Worm (Caenorhabditis elegans) whole organism, L2 larva: ENCODE measurements around the gene kbp-1.

ENCODE experiments used
- nhr-6 ChIP-seq: fragments of 150-350 bp; optimal IDR thresholded peaks from 2 replicates; lab custom pipeline; 2014; ENCODE audit warnings: missing biosample characterization, missing genetic modification characterization
- unc-39 ChIP-seq: fragments of 150-350 bp; optimal IDR thresholded peaks from 2 replicates; lab custom pipeline; 2014; ENCODE audit warnings: missing biosample characterization, missing genetic modification characterization

DNA sequence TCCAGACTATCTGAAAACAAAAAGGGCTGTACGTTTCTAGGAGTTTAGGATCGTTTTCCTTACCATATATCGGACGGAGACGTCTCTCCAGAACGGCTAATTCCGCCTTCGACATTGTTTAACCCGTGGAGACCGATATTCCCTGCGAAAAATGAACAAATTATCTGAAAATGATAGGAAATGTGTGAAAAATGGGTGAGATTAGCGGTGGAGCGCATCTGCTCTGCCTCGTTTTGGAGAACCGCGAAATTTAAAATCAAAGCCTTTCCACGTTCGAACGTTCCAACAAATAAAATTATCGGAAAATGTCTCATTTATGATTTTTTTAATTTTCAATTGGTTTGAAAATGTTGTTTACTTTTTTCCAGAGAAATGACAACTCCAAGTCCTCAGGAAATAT lies at the start of gene kbp-1, which contains the start of gene cra-1:
- TF ChIP-seq nhr-6 (tag; lab: Kevin White, UChicago), result no peak
- no peak for TF ChIP-seq unc-39 (tag; lab: Kevin White, UChicago)
